Fruit fly (Drosophila melanogaster) whole organism: ENCODE data around the gene CG7888.

Source experiments
- CG8478 ChIP-seq: fragments of >200 bp; optimal IDR thresholded peaks from 2 replicates; lab custom pipeline; 2018; ENCODE audit warnings: inconsistent platforms
- Dll ChIP-seq: fragments of >200 bp; optimal IDR thresholded peaks from 2 replicates; lab custom pipeline; 2017
- EcR ChIP-seq, 2 experiments: fragments of >200 bp; optimal IDR thresholded peaks; 2 replicates each; lab custom pipeline; 2017; ENCODE audit warnings: missing biosample characterization in 2 of 2, missing genetic modification characterization in 2 of 2, missing genetic modification reagents in 2 of 2
- pan ChIP-seq: fragments of >200 bp; optimal IDR thresholded peaks from 2 replicates; lab custom pipeline; 2017
- psq ChIP-seq: fragments of >200 bp; optimal IDR thresholded peaks from 2 replicates; lab custom pipeline; 2017
- usp ChIP-seq: fragments of >200 bp; optimal IDR thresholded peaks from 2 replicates; lab custom pipeline; 2017; ENCODE audit warnings: missing biosample characterization, missing genetic modification characterization, mixed read lengths

DNA sequence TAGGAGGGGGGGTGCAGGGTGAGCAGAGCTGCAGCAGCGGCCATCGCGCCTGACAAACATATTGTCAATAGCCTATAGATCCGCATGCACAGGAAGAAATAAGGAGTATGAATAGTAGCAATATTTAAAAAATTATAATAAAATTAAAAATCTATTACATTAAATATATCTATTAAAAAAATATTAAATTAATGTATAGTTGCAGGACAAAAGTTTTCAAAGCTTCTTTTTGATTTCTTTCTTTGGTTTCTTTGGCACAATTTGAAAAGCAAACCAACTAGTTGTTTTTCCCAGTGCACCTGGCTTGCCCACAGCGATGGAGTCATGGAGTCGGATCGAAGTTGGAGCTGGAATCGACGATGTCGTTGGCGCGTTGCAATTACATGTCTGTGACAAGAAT is 22.1 kb upstream of the CG7888 start:
- TF ChIP-seq pan (lab: Kevin White, UChicago): no peak
- TF ChIP-seq CG8478 (lab: Kevin White, UChicago): no peak
- TF ChIP-seq psq: no peak
- no peak for TF ChIP-seq usp (GFP tag; lab: Kevin White, UChicago)
- TF ChIP-seq EcR (GFP tag; optimal IDR thresholded peaks at IDR 0.05; lab: Kevin White, UChicago): no peak
- no peak for TF ChIP-seq Dll (lab: Kevin White, UChicago)
